Fruit fly (Drosophila melanogaster): ENCODE results near the gene PXo.

PXo gene

DNA sequence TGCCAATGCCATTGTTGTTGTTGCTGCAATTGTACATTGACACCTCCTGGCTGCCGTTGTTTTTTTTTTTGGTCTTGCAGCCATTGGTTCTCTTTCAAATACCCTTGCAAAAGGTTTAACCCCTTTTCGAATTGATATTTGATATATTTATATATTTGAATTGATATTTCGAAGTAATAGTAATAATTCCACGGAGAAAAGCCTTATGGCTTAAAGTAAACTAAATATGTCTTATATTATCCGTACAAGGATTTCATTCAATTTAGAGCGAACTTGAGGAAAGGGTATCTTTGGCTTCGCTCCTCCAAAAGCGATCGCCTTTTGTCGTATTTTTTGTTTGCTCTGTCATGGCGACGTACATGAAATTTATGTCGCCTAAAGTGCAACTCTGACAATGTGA, 20.4 kb upstream of the PXo start:
- TF ChIP-seq CG7045 (GFP tag; optimal IDR thresholded peaks at IDR 0.05) (no peak), CG5204 (GFP tag; optimal IDR thresholded peaks at IDR 0.05) (no peak), cic (GFP tag; optimal IDR thresholded peaks at IDR 0.05) (no peak), CG14711 (tag; optimal IDR thresholded peaks at IDR 0.05) (no peak)

DNA sequence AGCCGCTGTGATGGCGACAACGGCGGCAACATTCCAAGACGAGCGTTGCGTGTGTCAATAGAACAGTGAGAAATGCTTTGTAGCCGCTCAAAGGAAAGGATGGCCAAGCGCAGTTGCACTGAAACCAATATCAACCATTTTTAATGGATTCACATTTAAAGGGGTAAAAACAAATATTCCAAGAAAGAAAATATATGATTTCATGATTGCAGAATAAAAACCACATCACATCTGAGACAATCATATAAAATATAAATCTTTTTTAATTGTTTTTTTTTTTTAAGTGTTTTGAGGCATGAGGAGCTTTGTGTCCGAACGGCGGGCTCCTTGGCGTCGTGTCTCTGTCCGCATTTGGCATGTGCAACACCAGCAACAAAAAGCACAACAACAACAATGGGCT, 20.0 kb upstream of the PXo start:
- TF ChIP-seq Hr96 (GFP tag; optimal IDR thresholded peaks at IDR 0.05) (no peak), Mnt (GFP tag; optimal IDR thresholded peaks at IDR 0.05) (no peak)

DNA sequence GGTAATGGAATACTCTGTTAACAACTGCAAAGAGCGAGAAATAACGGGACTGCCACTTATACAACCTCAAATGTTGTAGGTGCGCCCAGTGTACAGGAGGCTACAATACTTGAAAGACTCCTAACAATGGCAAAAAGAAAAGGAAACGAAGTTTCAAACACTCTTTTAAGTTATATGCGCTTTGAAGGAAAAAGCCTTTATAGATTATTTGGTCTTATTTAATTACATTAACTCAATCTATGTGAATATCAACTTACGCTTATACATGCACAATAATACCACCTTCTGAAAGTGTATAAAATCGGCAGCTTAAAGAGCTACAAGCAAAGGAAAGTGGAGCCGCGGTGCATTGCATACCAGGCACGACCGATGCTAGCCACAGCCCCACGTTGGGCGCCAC, 19.3 kb upstream of the PXo start:
- TF ChIP-seq bab1 (GFP tag; optimal IDR thresholded peaks at IDR 0.05) (no peak), CG12768 (GFP tag; optimal IDR thresholded peaks at IDR 0.05) (no peak), pad (GFP tag; optimal IDR thresholded peaks at IDR 0.05) (no peak), ovo (GFP tag; optimal IDR thresholded peaks at IDR 0.05) (no peak), Crg-1 (GFP tag; optimal IDR thresholded peaks at IDR 0.05) (no peak), Clk (GFP tag; optimal IDR thresholded peaks at IDR 0.05) (no peak)

- TF ChIP-seq tj (GFP tag; optimal IDR thresholded peaks at IDR 0.05), result no peak
- TF ChIP-seq toe (GFP tag; optimal IDR thresholded peaks at IDR 0.05), result peak; percentile 15
- peak; percentile 9 for TF ChIP-seq CG7101 (tag; optimal IDR thresholded peaks at IDR 0.05)
- peak; percentile 26 for TF ChIP-seq Hr96 (GFP tag; optimal IDR thresholded peaks at IDR 0.05)
- peak; percentile 25 for TF ChIP-seq Crg-1 (GFP tag; optimal IDR thresholded peaks at IDR 0.05)
- TF ChIP-seq CG33017 (tag; optimal IDR thresholded peaks at IDR 0.05), result no peak
- TF ChIP-seq bab1 (GFP tag; optimal IDR thresholded peaks at IDR 0.05), result peak; percentile 21
- TF ChIP-seq kay (GFP tag; ENCODE audit: borderline replicate concordance), result no peak
- TF ChIP-seq pad (GFP tag; optimal IDR thresholded peaks at IDR 0.05), result no peak
- TF ChIP-seq CG14711 (tag; optimal IDR thresholded peaks at IDR 0.05), result peak; percentile 72
These were observed 11.3 kb upstream of the PXo start, which contains the start of gene Rcc1 for dm6 chr3L:5932363-5932914. Gene Rcc1 (minus strand): TSS chr3L:5932773.

DNA sequence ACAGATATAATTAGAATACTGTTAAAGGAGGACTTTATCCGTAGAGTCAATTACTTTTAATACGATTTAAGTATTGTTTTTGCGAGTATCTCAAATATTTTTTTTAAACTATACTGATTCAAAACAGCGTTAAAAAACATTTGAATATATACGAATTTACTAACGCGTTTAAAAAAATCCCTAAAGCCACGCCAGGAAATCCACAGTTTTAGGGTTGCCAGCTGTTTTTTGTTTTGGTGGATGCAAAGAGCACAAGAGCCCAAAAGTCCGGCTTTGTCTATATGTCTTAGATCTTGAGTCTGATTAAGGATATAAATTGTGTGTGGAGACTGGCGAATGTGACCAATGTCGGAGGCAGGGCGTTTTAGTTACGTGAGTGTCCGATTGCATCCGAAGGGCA, 6.4 kb upstream of the PXo start:
- TF ChIP-seq pad (GFP tag; optimal IDR thresholded peaks at IDR 0.05) (no peak), CG14711 (tag; optimal IDR thresholded peaks at IDR 0.05) (peak; percentile 83), kay (GFP tag; ENCODE audit: borderline replicate concordance) (no peak), Crg-1 (GFP tag; optimal IDR thresholded peaks at IDR 0.05) (no peak)

- peak; percentile 68 for TF ChIP-seq tj (GFP tag; optimal IDR thresholded peaks at IDR 0.05)
- peak; percentile 67 for TF ChIP-seq CG33017 (tag; optimal IDR thresholded peaks at IDR 0.05)
- no peak for TF ChIP-seq toe (GFP tag; optimal IDR thresholded peaks at IDR 0.05)
- TF ChIP-seq kay (GFP tag; ENCODE audit: borderline replicate concordance), result no peak
- peak; percentile 44 for TF ChIP-seq CG7045 (GFP tag; optimal IDR thresholded peaks at IDR 0.05)
- TF ChIP-seq CG11617 (GFP tag; optimal IDR thresholded peaks at IDR 0.05), result no peak
- TF ChIP-seq Crg-1 (GFP tag; optimal IDR thresholded peaks at IDR 0.05), result no peak
- peak; percentile 14 for TF ChIP-seq CG14711 (tag; optimal IDR thresholded peaks at IDR 0.05)
- peak; percentile 33 for TF ChIP-seq pad (GFP tag; optimal IDR thresholded peaks at IDR 0.05)
- TF ChIP-seq Mnt (GFP tag; optimal IDR thresholded peaks at IDR 0.05), result peak; percentile 22
- peak; percentile 59 for TF ChIP-seq CG7101 (tag; optimal IDR thresholded peaks at IDR 0.05)
- no peak for TF ChIP-seq CG1620 (GFP tag; optimal IDR thresholded peaks at IDR 0.05)
- peak; percentile 68 for TF ChIP-seq CG12768 (GFP tag; optimal IDR thresholded peaks at IDR 0.05)
- TF ChIP-seq Hr96 (GFP tag; optimal IDR thresholded peaks at IDR 0.05), result no peak
- no peak for TF ChIP-seq Clk (GFP tag; optimal IDR thresholded peaks at IDR 0.05)
- TF ChIP-seq cnc (optimal IDR thresholded peaks at IDR 0.05), result no peak
- peak; percentile 67 for TF ChIP-seq bab1 (GFP tag; optimal IDR thresholded peaks at IDR 0.05)
- peak; percentile 98 for TF ChIP-seq ovo (GFP tag; optimal IDR thresholded peaks at IDR 0.05)
- no peak for TF ChIP-seq CG5204 (GFP tag; optimal IDR thresholded peaks at IDR 0.05)
- TF ChIP-seq cic (GFP tag; optimal IDR thresholded peaks at IDR 0.05), result peak; percentile 97
These were observed 5.2 kb upstream of the PXo start for dm6 chr3L:5926015-5926988.

DNA sequence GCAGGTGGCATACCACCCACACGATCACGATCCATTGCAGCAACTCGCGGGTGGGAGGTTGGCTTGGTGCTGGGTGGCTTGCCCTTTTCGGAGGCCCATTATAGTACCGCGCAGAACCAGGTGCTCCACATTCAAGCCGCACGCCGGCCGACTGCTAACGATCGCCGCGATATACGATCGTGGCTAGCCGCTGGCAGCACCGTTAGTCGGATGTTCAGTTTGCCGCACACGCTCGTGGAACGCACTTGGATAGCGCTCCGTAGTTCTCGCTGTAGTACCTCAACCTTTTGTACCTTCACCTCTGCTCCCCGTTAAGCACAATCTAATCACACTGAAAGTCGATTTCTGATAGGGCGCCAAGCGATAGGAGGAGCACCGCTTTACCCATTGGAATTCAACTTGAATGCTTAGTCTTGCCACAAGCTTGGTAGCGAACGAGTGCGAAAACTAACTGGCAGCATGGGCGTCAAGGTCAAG, 2.6 kb upstream of the PXo start, which contains the start of gene CG33523:
CG33523 (plus strand) TSS at position 217 of the 477 bp plus-strand sequence.
- TF ChIP-seq CG11617 (GFP tag; optimal IDR thresholded peaks at IDR 0.05), result no peak
- TF ChIP-seq cic (GFP tag; optimal IDR thresholded peaks at IDR 0.05), result peak; percentile 39
- no peak for TF ChIP-seq Crg-1 (GFP tag; optimal IDR thresholded peaks at IDR 0.05)
- TF ChIP-seq CG1620 (GFP tag; optimal IDR thresholded peaks at IDR 0.05), result no peak
- no peak for TF ChIP-seq tj (GFP tag; optimal IDR thresholded peaks at IDR 0.05)
- no peak for TF ChIP-seq CG5204 (GFP tag; optimal IDR thresholded peaks at IDR 0.05)
- TF ChIP-seq pad (GFP tag; optimal IDR thresholded peaks at IDR 0.05), result no peak
- TF ChIP-seq Hr96 (GFP tag; optimal IDR thresholded peaks at IDR 0.05), result peak; percentile 43
- peak; percentile 42 for TF ChIP-seq Mnt (GFP tag; optimal IDR thresholded peaks at IDR 0.05)
- no peak for TF ChIP-seq CG33017 (tag; optimal IDR thresholded peaks at IDR 0.05)
- no peak for TF ChIP-seq cnc (optimal IDR thresholded peaks at IDR 0.05)
- TF ChIP-seq kay (GFP tag; ENCODE audit: borderline replicate concordance), result no peak
- TF ChIP-seq ovo (GFP tag; optimal IDR thresholded peaks at IDR 0.05), result peak; percentile 79
- no peak for TF ChIP-seq Clk (GFP tag; optimal IDR thresholded peaks at IDR 0.05)
- TF ChIP-seq CG7101 (tag; optimal IDR thresholded peaks at IDR 0.05), result no peak
- peak; percentile 41 for TF ChIP-seq CG12768 (GFP tag; optimal IDR thresholded peaks at IDR 0.05)
- no peak for TF ChIP-seq CG14711 (tag; optimal IDR thresholded peaks at IDR 0.05)
- TF ChIP-seq CG7045 (GFP tag; optimal IDR thresholded peaks at IDR 0.05), result no peak
- TF ChIP-seq bab1 (GFP tag; optimal IDR thresholded peaks at IDR 0.05), result no peak
- TF ChIP-seq toe (GFP tag; optimal IDR thresholded peaks at IDR 0.05), result no peak
